Worm (Caenorhabditis elegans) whole organism, L4 larva: ENCODE measurements around the gene mig-13.

Source experiments
- F10B5.3 ChIP-seq: sonication (generic microtip); optimal IDR thresholded peaks from 2 replicates; lab custom pipeline; 2016; ENCODE audit warnings: mild to moderate bottlenecking, missing genetic modification characterization, missing compliant biosample characterization
- F44E2.7 ChIP-seq: fragments of 200-800 bp; sonication (Bioruptor generic); IDR thresholded peaks from 2 replicates; pipeline ENCODE4 v2.1.2; 2022; ENCODE audit warnings: missing genetic modification characterization, missing compliant biosample characterization
- F49E8.2 ChIP-seq: sonication (generic microtip); optimal IDR thresholded peaks from 2 replicates; lab custom pipeline; 2016; ENCODE audit warnings: missing compliant biosample characterization, mild to moderate bottlenecking, missing genetic modification characterization, borderline replicate concordance
- aha-1 ChIP-seq: fragments of 150-350 bp; peaks from one replicate; lab custom pipeline; 2014; ENCODE audit warnings: missing biosample characterization, missing genetic modification characterization
- ceh-62 ChIP-seq: sonication (generic microtip); optimal IDR thresholded peaks from 2 replicates; lab custom pipeline; 2017; ENCODE audit warnings: missing biosample characterization, missing genetic modification characterization
- ceh-82 ChIP-seq: sonication (generic microtip); optimal IDR thresholded peaks from 2 replicates; lab custom pipeline; 2017; ENCODE audit warnings: missing biosample characterization, missing genetic modification characterization
- dve-1 ChIP-seq: sonication (generic microtip); optimal IDR thresholded peaks from 2 replicates; lab custom pipeline; 2017; ENCODE audit warnings: antibody characterized with exemption, mild to moderate bottlenecking, missing genetic modification characterization, missing compliant biosample characterization; ENCODE audit not compliant: insufficient read depth
- gei-8 ChIP-seq: fragments of 200-800 bp; sonication (Bioruptor generic); optimal IDR thresholded peaks from 2 replicates; lab custom pipeline; 2018; ENCODE audit warnings: mild to moderate bottlenecking, missing genetic modification characterization, missing compliant biosample characterization
- hlh-11 ChIP-seq: fragments of 200-800 bp; sonication (Bioruptor generic); optimal IDR thresholded peaks from 2 replicates; lab custom pipeline; 2018; ENCODE audit warnings: mild to moderate bottlenecking, missing genetic modification characterization, missing compliant biosample characterization
- hlh-30 ChIP-seq: sonication (generic microtip); optimal IDR thresholded peaks from 2 replicates; lab custom pipeline; 2017; ENCODE audit warnings: antibody characterized with exemption, mild to moderate bottlenecking, missing genetic modification characterization, missing compliant biosample characterization; ENCODE audit not compliant: insufficient read depth
- lir-3 ChIP-seq: sonication (generic microtip); optimal IDR thresholded peaks from 2 replicates; lab custom pipeline; 2016; ENCODE audit warnings: mild to moderate bottlenecking, missing genetic modification characterization, missing compliant biosample characterization
- lsy-2 ChIP-seq, 2 experiments: fragments of 150-350 bp in 1 of 2; sonication (generic microtip) in 1 of 2; optimal IDR thresholded peaks; 2 replicates each; lab custom pipeline; 2014 to 2017; ENCODE audit warnings: missing biosample characterization in 2 of 2, missing genetic modification characterization in 2 of 2
- mep-1 ChIP-seq: fragments of 150-350 bp; sonication (generic microtip); optimal IDR thresholded peaks from 3 replicates; lab custom pipeline; 2014; ENCODE audit warnings: missing biosample characterization, missing genetic modification characterization
- mes-2 ChIP-seq: sonication (generic microtip); optimal IDR thresholded peaks from 2 replicates; lab custom pipeline; 2016; ENCODE audit warnings: missing genotype, mild to moderate bottlenecking, missing genetic modification characterization, missing compliant biosample characterization; ENCODE audit not compliant: poor library complexity, severe bottlenecking
- nhr-11 ChIP-seq: fragments of 150-350 bp; optimal IDR thresholded peaks from 2 replicates; lab custom pipeline; 2014; ENCODE audit warnings: missing biosample characterization, missing genetic modification characterization
- nhr-25 ChIP-seq: sonication (generic microtip); optimal IDR thresholded peaks from 2 replicates; lab custom pipeline; 2017; ENCODE audit warnings: missing genetic modification characterization, mild to moderate bottlenecking, missing compliant biosample characterization, antibody characterized with exemption, moderate library complexity, borderline replicate concordance; ENCODE audit not compliant: insufficient read depth
- nhr-28 ChIP-seq: fragments of 150-350 bp; optimal IDR thresholded peaks from 2 replicates; lab custom pipeline; 2014; ENCODE audit warnings: missing biosample characterization, missing genetic modification characterization
- nhr-41 ChIP-seq: fragments of 200-800 bp; sonication (Bioruptor generic); IDR thresholded peaks from 2 replicates; pipeline ENCODE4 v1.3.6; 2022; ENCODE audit warnings: missing genetic modification reagents, missing genetic modification characterization, missing compliant biosample characterization
- nhr-48 ChIP-seq: sonication (generic microtip); optimal IDR thresholded peaks from 2 replicates; lab custom pipeline; 2016; ENCODE audit warnings: mild to moderate bottlenecking, missing genetic modification characterization, missing compliant biosample characterization
- nhr-6 ChIP-seq: fragments of 150-350 bp; optimal IDR thresholded peaks from 2 replicates; lab custom pipeline; 2014; ENCODE audit warnings: missing biosample characterization, missing genetic modification characterization
- pha-4 ChIP-seq, 2 experiments: fragments of 150-350 bp in 1 of 2; fragments of 200-800 bp in 1 of 2; sonication (Bioruptor generic) in 1 of 2; IDR thresholded peaks in 1 of 2; optimal IDR thresholded peaks in 1 of 2; 2 replicates each; pipeline versions ENCODE4 v1.3.6 to Lab custom; 2014 to 2022; ENCODE audit warnings: missing genetic modification characterization in 2 of 2, missing genetic modification reagents in 2 of 2, missing biosample characterization in 1 of 2, missing compliant biosample characterization in 1 of 2
- set-16 ChIP-seq: fragments of 200-800 bp; sonication (Bioruptor generic); IDR thresholded peaks from 2 replicates; pipeline ENCODE4 v1.3.6; 2022; ENCODE audit warnings: missing genetic modification reagents, missing genetic modification characterization, missing compliant biosample characterization
- unc-39 ChIP-seq: sonication (generic microtip); optimal IDR thresholded peaks from 2 replicates; lab custom pipeline; 2017; ENCODE audit warnings: missing biosample characterization, missing genetic modification characterization
- unc-62 ChIP-seq, 3 experiments: fragments of 150-350 bp in 1 of 3; sonication (generic microtip); optimal IDR thresholded peaks in 2 of 3; peaks in 1 of 3; 1 replicate in 1 of 3; 2 replicates in 2 of 3; lab custom pipeline; 2014 to 2017; ENCODE audit warnings: missing biosample characterization in 3 of 3, missing genetic modification characterization in 3 of 3, missing genetic modification reagents in 3 of 3, missing genotype in 1 of 3
- zfp-3 ChIP-seq: fragments of 200-800 bp; sonication (Bioruptor generic); conservative IDR thresholded peaks from 2 replicates; pipeline ENCODE4 v1.3.6; 2022; ENCODE audit warnings: missing genetic modification reagents, missing genetic modification characterization, missing compliant biosample characterization
- zip-11 ChIP-seq: fragments of 200-800 bp; sonication (Bioruptor generic); IDR thresholded peaks from 2 replicates; pipeline ENCODE4 v1.3.6; 2022; ENCODE audit warnings: missing genetic modification characterization, missing compliant biosample characterization
- zip-2 ChIP-seq: fragments of 150-350 bp; optimal IDR thresholded peaks from 2 replicates; lab custom pipeline; 2014; ENCODE audit warnings: missing biosample characterization, missing genetic modification characterization

Gene mig-13

DNA sequence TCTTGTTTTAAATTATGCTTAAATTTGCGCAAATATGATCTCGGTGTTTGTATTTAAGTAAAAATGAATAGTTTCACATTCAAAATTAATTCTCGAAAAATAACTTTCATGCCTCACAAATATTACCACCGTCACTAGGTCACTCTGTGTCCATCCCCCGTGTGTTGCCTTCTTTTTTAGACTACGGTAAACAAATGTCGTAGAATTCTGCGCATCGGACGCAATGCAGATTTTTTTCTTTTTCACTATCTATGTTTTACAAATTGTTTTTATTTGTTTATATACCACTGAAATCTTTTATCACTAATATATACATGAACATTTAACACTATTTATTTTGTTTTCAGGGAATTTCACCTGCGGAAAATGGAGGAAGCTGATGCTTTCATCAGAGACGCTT is 18.3 kb upstream of the mig-13 start, which contains the start of gene R08E3.3 (continued):
- no peak for TF ChIP-seq zip-11 (GFP tag; lab: Robert Waterston, UW)
- TF ChIP-seq lir-3 (tag; lab: Kevin White, UChicago): no peak
- peak; percentile 26 for TF ChIP-seq nhr-28 (tag; lab: Kevin White, UChicago)
- TF ChIP-seq nhr-41 (GFP tag; lab: Robert Waterston, UW): no peak
- no peak for TF ChIP-seq nhr-48
- no peak for TF ChIP-seq unc-39 (tag; lab: Kevin White, UChicago)
- no peak for TF ChIP-seq F44E2.7 (GFP tag; lab: Robert Waterston, UW)

DNA sequence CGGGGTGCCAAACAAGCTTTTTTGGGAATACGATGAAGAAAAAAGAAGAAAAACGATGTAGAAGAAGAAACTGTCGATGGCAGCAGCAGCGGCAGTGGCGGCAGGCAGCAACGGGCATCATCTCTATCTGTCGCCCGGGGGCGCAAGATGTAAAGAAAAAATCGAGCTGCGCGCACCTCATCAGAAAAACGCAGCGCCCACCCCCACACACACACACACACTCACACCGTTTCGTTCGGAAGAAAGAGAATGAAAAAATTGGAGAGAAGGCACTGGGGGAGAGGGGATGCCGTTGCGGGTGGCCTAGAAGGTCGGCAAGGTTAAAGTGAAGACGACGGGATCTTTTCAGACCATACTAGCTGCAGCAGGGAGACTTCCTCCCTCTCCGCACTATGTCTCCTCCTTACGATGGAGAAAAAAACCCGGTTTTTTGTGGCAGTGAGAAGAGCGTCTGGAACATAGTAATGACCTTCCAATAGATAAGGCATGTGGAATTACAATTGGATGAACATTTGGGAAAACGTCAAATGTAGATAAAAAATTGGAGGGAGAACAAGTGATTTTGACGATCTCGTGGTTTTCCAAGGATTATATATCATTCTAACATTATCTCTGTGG is 13.3 kb upstream of the mig-13 start:
- TF ChIP-seq nhr-25: peak; percentile 12
- TF ChIP-seq ceh-62 (tag; lab: Kevin White, UChicago): no peak
- peak; percentile 17 for TF ChIP-seq mep-1
- TF ChIP-seq set-16 (GFP tag; lab: Robert Waterston, UW): peak; percentile 63; the same call in 1 of the 2 replicates

DNA sequence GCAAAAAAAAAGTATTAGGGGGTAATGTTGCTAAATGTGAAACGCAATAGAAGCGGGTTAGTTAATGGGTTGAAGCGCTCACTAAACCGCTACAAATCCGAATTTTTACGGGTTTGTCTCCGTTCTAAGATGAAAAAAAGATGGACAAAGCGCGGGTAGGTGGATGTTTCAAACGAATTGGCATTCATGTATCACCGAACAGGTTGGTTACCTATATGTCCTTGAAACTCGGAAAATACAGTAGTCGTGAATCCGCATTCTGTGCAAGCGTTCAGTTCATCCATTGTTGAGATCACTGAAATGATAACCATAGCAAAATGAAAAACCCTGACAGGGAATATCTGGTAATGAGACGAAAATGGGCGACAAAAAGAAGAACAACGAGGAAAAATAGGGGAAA is 11.3 kb upstream of the mig-13 start, which contains the start of gene ztf-16:
Gene ztf-16 (minus strand): TSS at position 299 of the 400 bp plus-strand sequence.
- TF ChIP-seq unc-62 (GFP tag; optimal IDR thresholded peaks at IDR 0.05 in 1 of 2; lab: Kevin White, UChicago) (peak in 1 of 2 experiments; percentile 90), unc-62 (tag; optimal IDR thresholded peaks at IDR 0.05; lab: Kevin White, UChicago) (no peak), nhr-6 (tag; lab: Kevin White, UChicago) (no peak), set-16 (GFP tag; lab: Robert Waterston, UW) (no peak), aha-1 (tag; lab: Kevin White, UChicago) (no peak), mes-2 (no peak), nhr-11 (tag; lab: Kevin White, UChicago) (no peak)

DNA sequence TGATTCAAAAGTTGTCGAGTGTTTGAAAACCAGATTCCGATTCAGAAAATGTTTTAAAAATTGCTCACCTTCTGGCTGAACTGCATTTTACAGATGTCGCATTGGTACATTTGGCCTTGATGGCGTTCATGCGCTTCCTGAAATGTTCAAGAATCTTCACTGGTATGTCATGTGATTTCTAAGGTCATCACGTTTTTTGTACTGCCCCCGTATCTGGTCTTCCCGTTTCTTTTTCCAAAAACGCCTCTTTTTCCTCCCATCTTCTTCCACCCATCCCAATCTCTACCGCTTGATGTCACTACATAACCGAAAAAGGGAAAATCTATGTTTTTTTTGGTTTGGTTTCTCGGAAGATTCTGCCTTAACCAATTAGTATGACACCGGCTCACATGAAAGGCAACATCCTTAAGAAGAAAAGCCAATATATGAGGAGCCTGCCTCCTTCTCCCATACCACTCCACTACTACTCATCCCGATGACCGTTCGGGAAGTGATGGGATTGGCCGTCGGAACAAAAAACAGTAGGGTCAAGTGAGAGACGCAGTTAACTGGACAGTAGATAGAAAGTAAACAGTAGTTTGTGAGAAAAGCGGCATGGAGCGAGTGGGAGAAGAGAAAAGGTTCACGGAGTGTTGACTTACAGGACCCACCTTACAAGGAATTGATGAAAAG is 10.0 kb upstream of the mig-13 start:
- no peak for TF ChIP-seq gei-8
- peak in 1 of 2 experiments; percentile 75 for TF ChIP-seq unc-62 (GFP tag; optimal IDR thresholded peaks at IDR 0.05 in 1 of 2; lab: Kevin White, UChicago)
- TF ChIP-seq unc-62 (tag; optimal IDR thresholded peaks at IDR 0.05; lab: Kevin White, UChicago): no peak
- peak; percentile 15 for TF ChIP-seq nhr-28 (tag; lab: Kevin White, UChicago)
- TF ChIP-seq zip-2 (tag; lab: Kevin White, UChicago): no peak
- TF ChIP-seq hlh-30 (tag; lab: Kevin White, UChicago): peak; percentile 57
- peak; percentile 92 for TF ChIP-seq aha-1 (tag; lab: Kevin White, UChicago)
- TF ChIP-seq nhr-25: peak; percentile 49
- no peak for TF ChIP-seq F10B5.3 (tag; lab: Kevin White, UChicago)
- peak; percentile 27 for TF ChIP-seq hlh-11 (tag; lab: Kevin White, UChicago)
- TF ChIP-seq, all 104 proteins: peak for 6

DNA sequence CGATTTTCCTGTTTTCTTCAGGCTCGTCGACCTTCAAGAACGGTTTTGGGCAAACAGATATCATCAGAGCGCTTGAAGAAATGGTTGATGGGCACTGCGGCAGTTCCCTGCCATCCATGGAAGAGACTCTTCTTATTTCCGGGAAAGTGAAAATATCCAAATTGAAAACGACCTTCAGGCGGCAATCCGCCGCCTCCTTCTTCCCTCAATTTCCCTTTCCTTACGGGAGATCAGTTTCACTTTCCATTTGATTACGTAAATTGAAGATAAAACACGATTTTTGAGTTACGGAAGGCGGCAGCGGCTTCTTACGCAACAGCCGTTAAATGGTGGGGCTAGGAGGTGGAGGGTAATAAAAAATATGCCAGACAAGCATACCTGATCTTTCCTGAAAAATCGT is 9.3 kb upstream of the mig-13 start:
- TF ChIP-seq zfp-3 (GFP tag; lab: Robert Waterston, UW) (no peak), aha-1 (tag; lab: Kevin White, UChicago) (peak; percentile 89), unc-39 (tag; lab: Kevin White, UChicago) (no peak), pha-4 (GFP tag; IDR thresholded peaks at IDR 0.05; lab: Robert Waterston, UW) (no peak), pha-4 (tag; optimal IDR thresholded peaks at IDR 0.05; lab: Kevin White, UChicago) (no peak), lsy-2 (tag; optimal IDR thresholded peaks at IDR 0.05; lab: Kevin White, UChicago) (no peak), hlh-30 (tag; lab: Kevin White, UChicago) (no peak), dve-1 (tag; lab: Kevin White, UChicago) (no peak), F49E8.2 (tag; lab: Kevin White, UChicago) (no peak), ceh-82 (tag; lab: Kevin White, UChicago) (no peak)
